Fruit fly (Drosophila melanogaster) whole organism, embryonic: ENCODE results near the gene sick.

Source experiments
- Ada2b ChIP-seq: fragments of 200-800 bp; sonication (Bioruptor generic); IDR thresholded peaks from 2 replicates; pipeline ENCODE4 v1.3.6; 2022; ENCODE audit warnings: missing biosample characterization, missing genetic modification characterization
- Atf-2 ChIP-seq: fragments of 200-800 bp; sonication (Bioruptor generic); optimal IDR thresholded peaks from 2 replicates; lab custom pipeline; 2016; ENCODE audit warnings: missing biosample characterization, missing genetic modification characterization
- Blimp-1 ChIP-seq: fragments of 200-800 bp; sonication (Bioruptor generic); optimal IDR thresholded peaks from 3 replicates; lab custom pipeline; 2018; ENCODE audit warnings: missing biosample characterization, missing genetic modification characterization, mild to moderate bottlenecking, moderate library complexity, missing genetic modification reagents
- CG10366 ChIP-seq: fragments of 200-800 bp; sonication (Bioruptor generic); IDR thresholded peaks from 2 replicates; pipeline ENCODE4 v1.3.6; 2022; ENCODE audit warnings: missing biosample characterization, missing genetic modification characterization
- CG11093 ChIP-seq: fragments of 200-800 bp; sonication (Bioruptor generic); IDR thresholded peaks from 3 replicates; pipeline ENCODE4 v1.3.6; 2022; ENCODE audit warnings: missing biosample characterization, missing genetic modification characterization
- CG12769 ChIP-seq: fragments of 200-800 bp; sonication (Bioruptor generic); optimal IDR thresholded peaks from 2 replicates; lab custom pipeline; 2019; ENCODE audit warnings: missing biosample characterization, mild to moderate bottlenecking, missing genetic modification characterization, moderate library complexity
- CG14860 ChIP-seq: fragments of 200-800 bp; sonication (Bioruptor generic); IDR thresholded peaks from 3 replicates; pipeline ENCODE4 v1.3.6; 2022; ENCODE audit warnings: missing biosample characterization, missing genetic modification characterization; ENCODE audit not compliant: partially characterized antibody
- CG15514 ChIP-seq: fragments of 200-800 bp; sonication (Bioruptor generic); optimal IDR thresholded peaks from 3 replicates; lab custom pipeline; 2017; ENCODE audit warnings: missing biosample characterization, missing genetic modification characterization, mild to moderate bottlenecking, moderate library complexity, missing genetic modification reagents
- CG15696 ChIP-seq: fragments of 200-800 bp; sonication (Bioruptor generic); optimal IDR thresholded peaks from 2 replicates; lab custom pipeline; 2019; ENCODE audit warnings: missing biosample characterization, mild to moderate bottlenecking, missing genetic modification characterization, moderate library complexity
- CG17186 ChIP-seq: fragments of 200-800 bp; sonication (Bioruptor generic); optimal IDR thresholded peaks from 3 replicates; lab custom pipeline; 2017; ENCODE audit warnings: missing biosample characterization, missing genetic modification reagents, missing genetic modification characterization
- CG17328 ChIP-seq: fragments of 200-800 bp; sonication (Bioruptor generic); IDR thresholded peaks from 2 replicates; pipeline ENCODE4 v1.3.6; 2022; ENCODE audit warnings: missing biosample characterization, missing genetic modification characterization
- CG17612 ChIP-seq: fragments of 200-800 bp; sonication (Bioruptor generic); IDR thresholded peaks from 2 replicates; pipeline ENCODE4 v1.3.6; 2022; ENCODE audit warnings: missing biosample characterization, missing genetic modification characterization
- CG17802 ChIP-seq: fragments of 200-800 bp; sonication (Bioruptor generic); optimal IDR thresholded peaks from 2 replicates; lab custom pipeline; 2018; ENCODE audit warnings: missing biosample characterization, mild to moderate bottlenecking, missing genetic modification characterization, moderate library complexity
- CG18476 ChIP-seq: fragments of 200-800 bp; sonication (Bioruptor generic); optimal IDR thresholded peaks from 2 replicates; lab custom pipeline; 2016; ENCODE audit warnings: missing biosample characterization, mild to moderate bottlenecking, missing genetic modification characterization
- CG2875 ChIP-seq: fragments of 200-800 bp; sonication (Bioruptor generic); optimal IDR thresholded peaks from 2 replicates; lab custom pipeline; 2017; ENCODE audit warnings: missing biosample characterization, mild to moderate bottlenecking, missing genetic modification characterization, missing genetic modification reagents
- CG30431 ChIP-seq: fragments of 200-800 bp; sonication (Bioruptor generic); optimal IDR thresholded peaks from 2 replicates; lab custom pipeline; 2017; ENCODE audit warnings: missing biosample characterization, missing genetic modification characterization
- CG3065 ChIP-seq: fragments of 200-800 bp; sonication (Bioruptor generic); optimal IDR thresholded peaks from 2 replicates; lab custom pipeline; 2016; ENCODE audit warnings: missing biosample characterization, missing genetic modification characterization
- CG4730 ChIP-seq: fragments of 200-800 bp; sonication (Bioruptor generic); IDR thresholded peaks from 2 replicates; pipeline ENCODE4 v1.3.6; 2022; ENCODE audit warnings: missing biosample characterization, missing genetic modification characterization
- CG4854 ChIP-seq: fragments of 200-800 bp; sonication (Bioruptor generic); optimal IDR thresholded peaks from 2 replicates; lab custom pipeline; 2016; ENCODE audit warnings: missing biosample characterization, missing genetic modification characterization, inconsistent platforms
- CG7271 ChIP-seq: fragments of 200-800 bp; sonication (Bioruptor generic); optimal IDR thresholded peaks from 2 replicates; lab custom pipeline; 2018; ENCODE audit warnings: missing biosample characterization, mild to moderate bottlenecking, missing genetic modification characterization, moderate library complexity
- CG9215 ChIP-seq: fragments of 200-800 bp; sonication (Bioruptor generic); IDR thresholded peaks from 2 replicates; pipeline ENCODE4 v1.3.6; 2022; ENCODE audit warnings: missing biosample characterization, missing genetic modification characterization
- Dll ChIP-seq: fragments of 200-800 bp; sonication (Bioruptor generic); IDR thresholded peaks from 4 replicates; pipeline ENCODE4 v1.3.6; 2022; ENCODE audit warnings: missing biosample characterization, missing genetic modification characterization; ENCODE audit not compliant: partially characterized antibody
- Fer3 ChIP-seq: fragments of 200-800 bp; sonication (Bioruptor generic); optimal IDR thresholded peaks from 2 replicates; lab custom pipeline; 2018; ENCODE audit warnings: missing biosample characterization, mild to moderate bottlenecking, missing genetic modification characterization, moderate library complexity
- Hey ChIP-seq: fragments of 200-800 bp; sonication (Bioruptor generic); optimal IDR thresholded peaks from 3 replicates; lab custom pipeline; 2018; ENCODE audit warnings: missing biosample characterization, mild to moderate bottlenecking, missing genetic modification characterization
- Max ChIP-seq: fragments of 200-800 bp; sonication (Bioruptor generic); optimal IDR thresholded peaks from 2 replicates; lab custom pipeline; 2016; ENCODE audit warnings: missing biosample characterization, mild to moderate bottlenecking, missing genetic modification characterization
- NK7.1 ChIP-seq: fragments of 200-800 bp; sonication (Bioruptor generic); optimal IDR thresholded peaks from 3 replicates; lab custom pipeline; 2016; ENCODE audit warnings: missing biosample characterization, missing genetic modification characterization
- Optix ChIP-seq: fragments of 200-800 bp; sonication (Bioruptor generic); IDR thresholded peaks from 3 replicates; pipeline ENCODE4 v1.3.6; 2022; ENCODE audit warnings: missing biosample characterization, missing genetic modification characterization
- Rfx ChIP-seq: fragments of 200-800 bp; sonication (Bioruptor generic); IDR thresholded peaks from 2 replicates; pipeline ENCODE4 v1.3.6; 2022; ENCODE audit warnings: missing biosample characterization, missing genetic modification characterization
- Sox102F ChIP-seq: fragments of 200-800 bp; sonication (Bioruptor generic); optimal IDR thresholded peaks from 2 replicates; lab custom pipeline; 2018; ENCODE audit warnings: missing biosample characterization, mild to moderate bottlenecking, missing genetic modification characterization, moderate library complexity
- Sry-β ChIP-seq: fragments of 200-800 bp; sonication (Bioruptor generic); optimal IDR thresholded peaks from 2 replicates; lab custom pipeline; 2018; ENCODE audit warnings: missing biosample characterization, mild to moderate bottlenecking, missing genetic modification characterization, moderate library complexity
- abd-A ChIP-seq: fragments of 200-800 bp; sonication (Bioruptor generic); optimal IDR thresholded peaks from 3 replicates; lab custom pipeline; 2019; ENCODE audit warnings: missing biosample characterization, mild to moderate bottlenecking, missing genetic modification characterization, moderate library complexity
- cas ChIP-seq: fragments of 200-800 bp; sonication (Bioruptor generic); IDR thresholded peaks from 2 replicates; pipeline ENCODE4 v1.3.6; 2022; ENCODE audit warnings: missing biosample characterization, missing genetic modification characterization
- chinmo ChIP-seq: fragments of 200-800 bp; sonication (Bioruptor generic); IDR thresholded peaks from 4 replicates; pipeline ENCODE4 v1.3.6; 2022; ENCODE audit warnings: missing biosample characterization, missing genetic modification characterization; ENCODE audit not compliant: partially characterized antibody
- chn ChIP-seq: fragments of 200-800 bp; sonication (Bioruptor generic); optimal IDR thresholded peaks from 2 replicates; lab custom pipeline; 2016; ENCODE audit warnings: missing biosample characterization, missing genetic modification characterization
- emc ChIP-seq: fragments of 200-800 bp; sonication (Bioruptor generic); optimal IDR thresholded peaks from 2 replicates; lab custom pipeline; 2016; ENCODE audit warnings: missing biosample characterization, missing genetic modification characterization
- eve ChIP-seq, 2 experiments: fragments of >200 bp; optimal IDR thresholded peaks; 2 replicates each; lab custom pipeline; 2017; ENCODE audit warnings: missing biosample characterization in 2 of 2, missing genetic modification characterization in 2 of 2
- gsb-n ChIP-seq: fragments of 200-800 bp; sonication (Bioruptor generic); optimal IDR thresholded peaks from 3 replicates; lab custom pipeline; 2018; ENCODE audit warnings: missing biosample characterization, mild to moderate bottlenecking, missing genetic modification characterization
- hb ChIP-seq: fragments of 200-800 bp; sonication (Bioruptor generic); IDR thresholded peaks from 3 replicates; pipeline ENCODE4 v1.3.6; 2022; ENCODE audit warnings: missing biosample characterization, missing genetic modification characterization; ENCODE audit not compliant: partially characterized antibody
- her ChIP-seq: fragments of 200-800 bp; sonication (Bioruptor generic); optimal IDR thresholded peaks from 2 replicates; lab custom pipeline; 2016; ENCODE audit warnings: missing biosample characterization, missing genetic modification characterization
- insv ChIP-seq, 2 experiments: fragments of 200-800 bp; sonication (Bioruptor generic); optimal IDR thresholded peaks; 3 replicates each; lab custom pipeline; 2016 to 2018; ENCODE audit warnings: missing biosample characterization in 2 of 2, missing genetic modification characterization in 2 of 2
- klu ChIP-seq: fragments of 200-800 bp; sonication (Bioruptor generic); IDR thresholded peaks from 2 replicates; pipeline ENCODE4 v1.3.6; 2022; ENCODE audit warnings: missing biosample characterization, missing genetic modification characterization
- mam ChIP-seq: fragments of 200-800 bp; sonication (Bioruptor generic); optimal IDR thresholded peaks from 3 replicates; lab custom pipeline; 2016; ENCODE audit warnings: missing biosample characterization, missing genetic modification characterization
- nau ChIP-seq: fragments of 200-800 bp; sonication (Bioruptor generic); optimal IDR thresholded peaks from 3 replicates; lab custom pipeline; 2017; ENCODE audit warnings: missing biosample characterization, mild to moderate bottlenecking, missing genetic modification characterization, missing genetic modification reagents
- onecut ChIP-seq: fragments of 200-800 bp; sonication (Bioruptor generic); IDR thresholded peaks from 2 replicates; pipeline ENCODE4 v1.3.6; 2022; ENCODE audit warnings: missing biosample characterization, missing genetic modification characterization
- phol ChIP-seq: fragments of 200-800 bp; sonication (Bioruptor generic); optimal IDR thresholded peaks from 3 replicates; lab custom pipeline; 2018; ENCODE audit warnings: missing biosample characterization, mild to moderate bottlenecking, missing genetic modification characterization, moderate library complexity
- scrt ChIP-seq: fragments of 200-800 bp; sonication (Bioruptor generic); optimal IDR thresholded peaks from 2 replicates; lab custom pipeline; 2018; ENCODE audit warnings: missing biosample characterization, mild to moderate bottlenecking, missing genetic modification characterization, moderate library complexity
- sens ChIP-seq: fragments of 200-800 bp; sonication (Bioruptor generic); peaks from one replicate; lab custom pipeline; 2016; ENCODE audit warnings: missing biosample characterization, missing genetic modification characterization
- wdn ChIP-seq: fragments of 200-800 bp; sonication (Bioruptor generic); IDR thresholded peaks from 2 replicates; pipeline ENCODE4 v1.3.6; 2022; ENCODE audit warnings: missing biosample characterization, missing genetic modification characterization
- yki ChIP-seq: fragments of >200 bp; optimal IDR thresholded peaks from 3 replicates; lab custom pipeline; 2018
- zen ChIP-seq: fragments of 200-800 bp; sonication (Bioruptor generic); optimal IDR thresholded peaks from 3 replicates; lab custom pipeline; 2018; ENCODE audit warnings: missing biosample characterization, mild to moderate bottlenecking, missing genetic modification characterization, moderate library complexity

sick gene

dm6 chr2L:19935085-19935846 is 139.1 kb downstream of the sick start (continued):
- TF ChIP-seq CG14860 (GFP tag; lab: Robert Waterston, UW) (0 out of 3 replicates have a peak, but pooled peaks have one; percentile 24), insv (GFP tag; optimal IDR thresholded peaks at IDR 0.05; lab: Kevin White, UChicago) (peak in 1 of 2 experiments; percentile 76), CG9215 (no peak), Fer3 (no peak), emc (GFP tag; lab: Kevin White, UChicago) (no peak), hb (no peak), onecut (GFP tag; lab: Robert Waterston, UW) (no peak), CG17612 (GFP tag; lab: Robert Waterston, UW) (no peak), wdn (GFP tag; lab: Robert Waterston, UW) (no peak), gsb-n (tag; lab: Kevin White, UChicago) (no peak), Dll (no peak), CG3065 (GFP tag; lab: Kevin White, UChicago) (no peak), klu (GFP tag; lab: Robert Waterston, UW) (no peak), sens (GFP tag; lab: Kevin White, UChicago) (peak; percentile 85), scrt (peak; percentile 16), abd-A (peak; percentile 9), eve (GFP tag; optimal IDR thresholded peaks at IDR 0.05; lab: Kevin White, UChicago) (peak in 1 of 2 experiments; percentile 5), CG17186 (GFP tag; lab: Kevin White, UChicago) (no peak), CG4730 (no peak), cas (GFP tag; lab: Robert Waterston, UW) (0 out of 2 replicates have a peak, but pooled peaks have one; percentile 14), CG30431 (GFP tag; lab: Kevin White, UChicago) (no peak), Max (GFP tag; lab: Kevin White, UChicago) (no peak), chn (GFP tag; lab: Kevin White, UChicago) (no peak), CG7271 (tag; lab: Kevin White, UChicago) (no peak), Atf-2 (GFP tag; lab: Kevin White, UChicago) (no peak), phol (tag; lab: Kevin White, UChicago) (no peak), CG18476 (GFP tag; lab: Kevin White, UChicago) (no peak), Sox102F (GFP tag; lab: Kevin White, UChicago) (no peak), CG2875 (no peak), CG17802 (tag; lab: Kevin White, UChicago) (no peak), zen (no peak), Rfx (GFP tag; lab: Robert Waterston, UW) (peak; percentile 55), yki (lab: Kevin White, UChicago) (no peak), CG12769 (peak; percentile 80), CG10366 (GFP tag; lab: Robert Waterston, UW) (no peak), her (peak; percentile 39), Blimp-1 (no peak), nau (no peak), chinmo (GFP tag; lab: Robert Waterston, UW) (peak; percentile 97), CG15514 (GFP tag; lab: Kevin White, UChicago) (peak; percentile 46), Sry-β (GFP tag; lab: Kevin White, UChicago) (no peak), CG4854 (no peak), CG17328 (GFP tag; lab: Robert Waterston, UW) (0 out of 2 replicates have a peak, but pooled peaks have one; percentile 42), Ada2b (GFP tag; lab: Robert Waterston, UW) (no peak), NK7.1 (GFP tag; lab: Kevin White, UChicago) (no peak), Hey (tag; lab: Kevin White, UChicago) (peak; percentile 45), CG15696 (no peak), CG11093 (GFP tag; lab: Robert Waterston, UW) (no peak), mam (GFP tag; lab: Kevin White, UChicago) (no peak), Optix (GFP tag; lab: Robert Waterston, UW) (no peak)
